Worm (Caenorhabditis elegans): ENCODE results near the gene ZK418.10.

Gene ZK418.10

ce11 chrIII:7073801-7074386, 16.6 kb downstream of the ZK418.10 start, which contains the start of gene ZK418.5 (continued):
- TF ChIP-seq xbp-1 (tag; optimal IDR thresholded peaks at IDR 0.05) (peak; percentile 45), rnt-1 (tag; optimal IDR thresholded peaks at IDR 0.05) (peak; percentile 78), dpl-1 (GFP tag; optimal IDR thresholded peaks at IDR 0.05) (peak; percentile 92 to 97 (median 96)), mep-1 (tag; optimal IDR thresholded peaks at IDR 0.05) (peak; percentile 42), elt-2 (tag; optimal IDR thresholded peaks at IDR 0.05) (no peak), dsc-1 (tag; optimal IDR thresholded peaks at IDR 0.05) (no peak), alr-1 (tag; optimal IDR thresholded peaks at IDR 0.05; ENCODE audit: borderline replicate concordance) (no peak), blmp-1 (tag; optimal IDR thresholded peaks at IDR 0.05) (peak; percentile 6), pqm-1 (tag; optimal IDR thresholded peaks at IDR 0.05) (no peak), fos-1 (tag; optimal IDR thresholded peaks at IDR 0.05) (peak; percentile 30), unc-62 (GFP tag; optimal IDR thresholded peaks at IDR 0.05) (no peak), C16A3.4 (tag; optimal IDR thresholded peaks at IDR 0.05) (peak; percentile 79), nhr-71 (tag; optimal IDR thresholded peaks at IDR 0.05) (peak; percentile 70), mef-2 (tag; optimal IDR thresholded peaks at IDR 0.05) (no peak)

ce11 chrIII:7072452-7072851, 18.0 kb downstream of the ZK418.10 start, which contains the start of gene lin-37:
TSS of gene lin-37 (minus strand) at chrIII:7072552.
- TF ChIP-seq efl-1 (optimal IDR thresholded peaks at IDR 0.05) = no peak
- no peak for TF ChIP-seq efl-1 (GFP tag; optimal IDR thresholded peaks at IDR 0.05 in 1 of 2)
- TF ChIP-seq skn-1 (tag; optimal IDR thresholded peaks at IDR 0.05) = no peak
- no peak for TF ChIP-seq ceh-8 (GFP tag; optimal IDR thresholded peaks at IDR 0.05)
- TF ChIP-seq dsc-1 (tag; optimal IDR thresholded peaks at IDR 0.05) = no peak
- no peak for TF ChIP-seq nhr-12 (tag; optimal IDR thresholded peaks at IDR 0.05)

- TF ChIP-seq ceh-63 (GFP tag; optimal IDR thresholded peaks at IDR 0.05) = no peak
- no peak for TF ChIP-seq hlh-17 (GFP tag; optimal IDR thresholded peaks at IDR 0.05; ENCODE audit: borderline replicate concordance)
- no peak for TF ChIP-seq nhr-11 (tag; optimal IDR thresholded peaks at IDR 0.05)
- no peak for TF ChIP-seq sox-4 (tag; optimal IDR thresholded peaks at IDR 0.05)
- no peak for TF ChIP-seq snpc-4 (tag; optimal IDR thresholded peaks at IDR 0.05)
- TF ChIP-seq blmp-1 (tag; optimal IDR thresholded peaks at IDR 0.05) = no peak
- no peak for TF ChIP-seq efl-1 (optimal IDR thresholded peaks at IDR 0.05)
- TF ChIP-seq efl-1 (GFP tag; optimal IDR thresholded peaks at IDR 0.05 in 1 of 2) = no peak
- no peak for TF ChIP-seq unc-130 (tag; optimal IDR thresholded peaks at IDR 0.05)
These were observed 20.5 kb downstream of the ZK418.10 start, which contains the start of gene tmem-17 for ce11 chrIII:7069981-7070380. TSS of gene tmem-17 (plus strand) at chrIII:7070281.

ce11 chrIII:7068520-7069113, 21.9 kb downstream of the ZK418.10 start, which contains the start of the genes ubc-18 and R01H2.8:
TSS of gene ubc-18 (minus strand) at chrIII:7068570.
TSS of gene R01H2.8 (plus strand) at chrIII:7069063.
- TF ChIP-seq ceh-88 (GFP tag; IDR thresholded peaks at IDR 0.05) = no peak
- TF ChIP-seq unc-130 (tag; optimal IDR thresholded peaks at IDR 0.05) = peak; percentile 45
- no peak for TF ChIP-seq hpl-2 (GFP tag; optimal IDR thresholded peaks at IDR 0.05)
- TF ChIP-seq egl-13 (tag; optimal IDR thresholded peaks at IDR 0.05) = no peak
- TF ChIP-seq vab-15 (tag; optimal IDR thresholded peaks at IDR 0.05) = no peak
- TF ChIP-seq mab-9 (GFP tag; IDR thresholded peaks at IDR 0.05) = no peak
- TF ChIP-seq mep-1 (tag; optimal IDR thresholded peaks at IDR 0.05) = peak; percentile 62
- TF ChIP-seq ama-1 (optimal IDR thresholded peaks at IDR 0.05) = no peak
- TF ChIP-seq nhr-85 (tag) = peak; percentile 57
- TF ChIP-seq fkh-10 (GFP tag; optimal IDR thresholded peaks at IDR 0.05) = no peak
- no peak for TF ChIP-seq lin-39 (tag; optimal IDR thresholded peaks at IDR 0.05)
- no peak for TF ChIP-seq nhr-28 (tag; optimal IDR thresholded peaks at IDR 0.05)
- TF ChIP-seq alr-1 (tag; optimal IDR thresholded peaks at IDR 0.05; ENCODE audit: borderline replicate concordance) = no peak
- no peak for TF ChIP-seq pqm-1 (tag; optimal IDR thresholded peaks at IDR 0.05)
- TF ChIP-seq hlh-17 (GFP tag; optimal IDR thresholded peaks at IDR 0.05; ENCODE audit: borderline replicate concordance) = no peak
- peak in 1 of 6 experiments; percentile 33 for TF ChIP-seq elt-3 (tag; optimal IDR thresholded peaks at IDR 0.05)
- no peak for TF ChIP-seq ztf-4 (tag; optimal IDR thresholded peaks at IDR 0.05)
- peak; percentile 88 for TF ChIP-seq F16B12.6 (tag; optimal IDR thresholded peaks at IDR 0.05)
- TF ChIP-seq mdl-1 (tag; optimal IDR thresholded peaks at IDR 0.05) = peak in 1 of 2 experiments; percentile 38
- no peak for TF ChIP-seq jun-1 (tag; optimal IDR thresholded peaks at IDR 0.05)
- no peak for TF ChIP-seq zag-1 (tag; optimal IDR thresholded peaks at IDR 0.05)
- no peak for TF ChIP-seq tlp-1 (tag; optimal IDR thresholded peaks at IDR 0.05)
- no peak for TF ChIP-seq irx-1 (tag; optimal IDR thresholded peaks at IDR 0.05)
- TF ChIP-seq nhr-47 (tag; optimal IDR thresholded peaks at IDR 0.05) = peak; percentile 57
- TF ChIP-seq nhr-12 (tag; optimal IDR thresholded peaks at IDR 0.05) = no peak
- no peak for TF ChIP-seq lin-13 (GFP tag; optimal IDR thresholded peaks at IDR 0.05)
- no peak for TF ChIP-seq nhr-11 (tag; optimal IDR thresholded peaks at IDR 0.05)
- TF ChIP-seq fos-1 (tag; optimal IDR thresholded peaks at IDR 0.05) = no peak
- no peak for TF ChIP-seq tbx-2 (tag; optimal IDR thresholded peaks at IDR 0.05)
